Worm (Caenorhabditis elegans) whole organism, young adult: Measurements from ENCODE around the gene srw-117.

Experiments used
- dpl-1 ChIP-seq: fragments of 150-350 bp; optimal IDR thresholded peaks from 2 replicates; lab custom pipeline; 2014; ENCODE audit warnings: missing biosample characterization, missing genetic modification reagents, missing genetic modification characterization
- nfya-1 ChIP-seq: sonication (generic microtip); optimal IDR thresholded peaks from 2 replicates; lab custom pipeline; 2017; ENCODE audit warnings: antibody characterized with exemption, missing compliant biosample characterization, missing genetic modification characterization, borderline replicate concordance; ENCODE audit not compliant: insufficient read depth
- nhr-179 ChIP-seq: sonication (generic microtip); optimal IDR thresholded peaks from 2 replicates; lab custom pipeline; 2016; ENCODE audit warnings: mild to moderate bottlenecking, missing genetic modification characterization, missing compliant biosample characterization

DNA sequence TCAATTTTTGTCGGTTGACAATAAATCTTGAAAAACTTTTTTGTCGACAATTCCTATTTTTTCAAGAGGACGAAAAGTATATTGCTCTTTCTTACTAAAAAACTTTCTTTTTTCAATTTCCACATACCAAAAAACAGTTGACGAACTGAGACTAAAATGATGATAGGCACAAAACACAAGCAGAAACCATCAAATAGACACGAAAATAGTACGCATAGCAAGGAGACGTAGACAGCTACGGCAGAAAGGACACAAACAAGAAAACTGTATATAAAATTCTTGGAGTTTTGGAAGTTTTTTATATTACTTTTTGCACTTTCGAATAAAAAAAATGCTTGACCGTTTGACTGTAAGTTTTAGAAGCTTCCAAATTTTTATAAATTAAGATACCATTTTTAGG is 30.9 kb upstream of the srw-117 start, which contains the start of gene K12D9.1:
- TF ChIP-seq nhr-179 (tag; lab: Kevin White, UChicago), result no peak
- TF ChIP-seq dpl-1, result no peak
- TF ChIP-seq nfya-1 (tag; lab: Kevin White, UChicago), result no peak
